Worm (Caenorhabditis elegans) whole organism, L2 larva: ENCODE data around the gene secs-1.

Source experiments
- mdl-1 ChIP-seq, 2 experiments: fragments of 150-350 bp in 1 of 2; sonication (generic microtip) in 1 of 2; optimal IDR thresholded peaks; 2 replicates each; lab custom pipeline; 2017; ENCODE audit warnings: missing biosample characterization in 2 of 2, missing genetic modification characterization in 2 of 2
- ztf-4 ChIP-seq: fragments of 150-350 bp; optimal IDR thresholded peaks from 2 replicates; lab custom pipeline; 2014; ENCODE audit warnings: missing biosample characterization, missing genetic modification characterization

DNA sequence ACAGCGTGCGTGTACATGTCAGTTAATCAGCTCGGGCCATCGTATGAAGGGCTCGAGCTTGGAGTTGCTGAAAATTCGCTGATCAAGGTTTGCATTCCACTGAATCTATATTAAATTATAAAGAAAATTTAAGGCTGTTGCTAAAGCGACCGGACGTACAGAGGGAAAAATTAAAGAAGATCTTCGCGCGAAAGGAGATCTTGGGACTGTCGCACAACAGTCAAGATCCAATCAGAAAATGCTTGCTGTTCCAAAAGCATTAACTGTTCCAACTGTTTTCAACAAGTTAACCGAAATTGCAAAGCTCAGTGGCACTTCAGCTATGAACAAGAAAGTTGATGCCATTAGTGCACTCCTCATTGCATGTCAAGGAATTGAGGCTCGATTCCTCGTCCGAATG is 10.1 kb upstream of the secs-1 start:
- no peak for TF ChIP-seq mdl-1 (tag; optimal IDR thresholded peaks at IDR 0.05; lab: Kevin White, UChicago)
- no peak for TF ChIP-seq ztf-4 (tag; lab: Kevin White, UChicago)
